Worm (Caenorhabditis elegans) whole organism, young adult: ENCODE data around the gene nhr-104.

ENCODE experiments used
- B0019.2 ChIP-seq: fragments of 200-800 bp; sonication (Bioruptor generic); conservative IDR thresholded peaks from 2 replicates; pipeline ENCODE4 v1.3.6; 2022; ENCODE audit warnings: missing genetic modification reagents, missing genetic modification characterization, missing compliant biosample characterization
- B0336.3 ChIP-seq: fragments of 200-800 bp; sonication (Bioruptor generic); IDR thresholded peaks from 2 replicates; pipeline ENCODE4 v1.3.6; 2022; ENCODE audit warnings: missing genetic modification characterization, missing compliant biosample characterization
- C17E4.6 ChIP-seq: fragments of 200-800 bp; sonication (Bioruptor generic); IDR thresholded peaks from 2 replicates; pipeline ENCODE4 v1.3.6; 2022; ENCODE audit warnings: missing genetic modification reagents, missing genetic modification characterization, missing compliant biosample characterization
- F22D6.2 ChIP-seq: sonication (generic microtip); optimal IDR thresholded peaks from 2 replicates; lab custom pipeline; 2016; ENCODE audit warnings: mild to moderate bottlenecking, missing genetic modification characterization, missing compliant biosample characterization
- F33H1.4 ChIP-seq: fragments of 200-800 bp; sonication (Bioruptor generic); IDR thresholded peaks from 2 replicates; pipeline ENCODE4 v1.3.6; 2022; ENCODE audit warnings: missing genetic modification reagents, missing genetic modification characterization, missing compliant biosample characterization
- F49E8.2 ChIP-seq: sonication (generic microtip); optimal IDR thresholded peaks from 3 replicates; lab custom pipeline; 2017; ENCODE audit warnings: missing genetic modification characterization, mild to moderate bottlenecking, missing compliant biosample characterization, antibody characterized with exemption, moderate library complexity; ENCODE audit not compliant: insufficient read depth
- F57A8.1 ChIP-seq: fragments of 200-800 bp; sonication (Bioruptor generic); optimal IDR thresholded peaks from 2 replicates; lab custom pipeline; 2018; ENCODE audit warnings: mild to moderate bottlenecking, missing genetic modification characterization, moderate library complexity, missing compliant biosample characterization
- F57C9.4 ChIP-seq: sonication (generic microtip); optimal IDR thresholded peaks from 2 replicates; lab custom pipeline; 2017; ENCODE audit warnings: mild to moderate bottlenecking, missing genetic modification characterization, missing compliant biosample characterization
- K11D2.4 ChIP-seq: fragments of 200-800 bp; sonication (Bioruptor generic); IDR thresholded peaks from 2 replicates; pipeline ENCODE4 v1.3.6; 2022; ENCODE audit warnings: missing genetic modification reagents, missing genetic modification characterization, missing compliant biosample characterization
- K12H6.12 ChIP-seq: fragments of 200-800 bp; sonication (Bioruptor generic); optimal IDR thresholded peaks from 2 replicates; lab custom pipeline; 2018; ENCODE audit warnings: mild to moderate bottlenecking, missing genetic modification characterization, missing compliant biosample characterization
- T07F8.4 ChIP-seq: sonication (generic microtip); optimal IDR thresholded peaks from 2 replicates; lab custom pipeline; 2016; ENCODE audit warnings: mild to moderate bottlenecking, missing genetic modification characterization, moderate library complexity, missing compliant biosample characterization
- Y53G8AR.9 ChIP-seq: fragments of 200-800 bp; sonication (Bioruptor generic); conservative IDR thresholded peaks from 2 replicates; pipeline ENCODE4 v1.3.6; 2022; ENCODE audit warnings: missing genetic modification reagents, missing genetic modification characterization, missing compliant biosample characterization
- Y56A3A.18 ChIP-seq: fragments of 200-800 bp; sonication (Bioruptor generic); IDR thresholded peaks from 2 replicates; pipeline ENCODE4 v1.3.6; 2022; ENCODE audit warnings: missing genetic modification reagents, missing genetic modification characterization, missing compliant biosample characterization
- Y95B8A.8 ChIP-seq: fragments of 200-800 bp; sonication (Bioruptor generic); IDR thresholded peaks from 2 replicates; pipeline ENCODE4 v1.3.6; 2022; ENCODE audit warnings: missing genetic modification reagents, missing genetic modification characterization, missing compliant biosample characterization
- attf-3 ChIP-seq: fragments of 200-800 bp; sonication (Bioruptor generic); conservative IDR thresholded peaks from 2 replicates; pipeline ENCODE4 v1.3.6; 2022; ENCODE audit warnings: missing genetic modification reagents, missing genetic modification characterization, missing compliant biosample characterization
- bed-1 ChIP-seq: fragments of 200-800 bp; sonication (Bioruptor generic); IDR thresholded peaks from 2 replicates; pipeline ENCODE4 v1.3.6; 2022; ENCODE audit warnings: missing genetic modification reagents, missing genetic modification characterization, missing compliant biosample characterization
- cebp-1 ChIP-seq, 2 experiments: fragments of 200-800 bp in 1 of 2; sonication (Bioruptor generic) in 1 of 2; sonication (generic microtip) in 1 of 2; IDR thresholded peaks in 1 of 2; optimal IDR thresholded peaks in 1 of 2; 2 replicates each; pipeline versions ENCODE4 v1.3.6 to Lab custom; 2017 to 2022; ENCODE audit warnings: missing compliant biosample characterization in 2 of 2, missing genetic modification characterization in 2 of 2, mild to moderate bottlenecking in 1 of 2, missing genetic modification reagents in 1 of 2, moderate library complexity in 1 of 2
- cebp-2 ChIP-seq: fragments of 200-800 bp; sonication (Bioruptor generic); IDR thresholded peaks from 2 replicates; pipeline ENCODE4 v1.3.6; 2022; ENCODE audit warnings: missing genetic modification characterization, missing compliant biosample characterization
- ceh-100 ChIP-seq: fragments of 200-800 bp; sonication (Bioruptor generic); IDR thresholded peaks from 2 replicates; pipeline ENCODE4 v1.3.6; 2022; ENCODE audit warnings: missing genetic modification reagents, missing genetic modification characterization, missing compliant biosample characterization
- ceh-91 ChIP-seq: fragments of 200-800 bp; sonication (Bioruptor generic); IDR thresholded peaks from 2 replicates; pipeline ENCODE4 v1.3.6; 2022; ENCODE audit warnings: missing genetic modification reagents, missing genetic modification characterization, missing compliant biosample characterization
- die-1 ChIP-seq: sonication (generic microtip); optimal IDR thresholded peaks from 2 replicates; lab custom pipeline; 2016; ENCODE audit warnings: missing genotype, mild to moderate bottlenecking, missing genetic modification characterization, missing compliant biosample characterization
- dox-1 ChIP-seq: fragments of 200-800 bp; sonication (Bioruptor generic); IDR thresholded peaks from 2 replicates; pipeline ENCODE4 v1.3.6; 2022; ENCODE audit warnings: missing genetic modification reagents, missing genetic modification characterization, missing compliant biosample characterization
- efl-1 ChIP-seq: fragments of 150-350 bp; optimal IDR thresholded peaks from 2 replicates; lab custom pipeline; 2014; ENCODE audit warnings: missing biosample characterization, missing genetic modification reagents, missing genetic modification characterization
- ekl-4 ChIP-seq: fragments of 200-800 bp; sonication (Bioruptor generic); IDR thresholded peaks from 2 replicates; pipeline ENCODE4 v1.3.6; 2022; ENCODE audit warnings: missing genetic modification reagents, missing genetic modification characterization, missing compliant biosample characterization
- ets-4 ChIP-seq: fragments of 200-800 bp; sonication (Bioruptor generic); optimal IDR thresholded peaks from 2 replicates; lab custom pipeline; 2018; ENCODE audit warnings: mild to moderate bottlenecking, missing genetic modification characterization, missing compliant biosample characterization
- fkh-3 ChIP-seq: sonication (generic microtip); optimal IDR thresholded peaks from 2 replicates; lab custom pipeline; 2016; ENCODE audit warnings: mild to moderate bottlenecking, missing genetic modification characterization, missing compliant biosample characterization
- hmg-1.2 ChIP-seq: fragments of 200-800 bp; sonication (Bioruptor generic); IDR thresholded peaks from 2 replicates; pipeline ENCODE4 v1.3.6; 2022; ENCODE audit warnings: missing genetic modification reagents, missing genetic modification characterization, missing compliant biosample characterization
- hmg-20 ChIP-seq: fragments of 200-800 bp; sonication (Bioruptor generic); IDR thresholded peaks from 2 replicates; pipeline ENCODE4 v1.3.6; 2022; ENCODE audit warnings: missing genetic modification reagents, missing genetic modification characterization, missing compliant biosample characterization
- let-607 ChIP-seq, 2 experiments: fragments of 200-800 bp in 1 of 2; sonication (Bioruptor generic) in 1 of 2; sonication (generic microtip) in 1 of 2; optimal IDR thresholded peaks; 2 replicates each; lab custom pipeline; 2016 to 2018; ENCODE audit warnings: mild to moderate bottlenecking in 2 of 2, missing compliant biosample characterization in 2 of 2, missing genetic modification characterization in 2 of 2, moderate library complexity in 2 of 2, missing genotype in 1 of 2
- lin-35 ChIP-seq, 3 experiments: fragments of 150-350 bp in 2 of 3; sonication (generic microtip) in 1 of 3; optimal IDR thresholded peaks; 2 replicates each; lab custom pipeline; 2014 to 2018; ENCODE audit warnings: missing biosample characterization in 3 of 3, missing genetic modification characterization in 3 of 3, missing genetic modification reagents in 3 of 3
- lin-40 ChIP-seq: sonication (generic microtip); optimal IDR thresholded peaks from 2 replicates; lab custom pipeline; 2016; ENCODE audit warnings: missing genetic modification characterization, mild to moderate bottlenecking, missing compliant biosample characterization, missing genotype, missing genetic modification reagents
- lin-54 ChIP-seq: fragments of 200-800 bp; sonication (Bioruptor generic); optimal IDR thresholded peaks from 2 replicates; lab custom pipeline; 2018; ENCODE audit warnings: mild to moderate bottlenecking, missing genetic modification characterization, missing compliant biosample characterization
- madf-10 ChIP-seq: sonication (generic microtip); optimal IDR thresholded peaks from 2 replicates; lab custom pipeline; 2016; ENCODE audit warnings: mild to moderate bottlenecking, missing genetic modification characterization, missing compliant biosample characterization
- mcd-1 ChIP-seq: fragments of 200-800 bp; sonication (Bioruptor generic); IDR thresholded peaks from 2 replicates; pipeline ENCODE4 v1.3.6; 2022; ENCODE audit warnings: missing genetic modification reagents, missing genetic modification characterization, missing compliant biosample characterization
- nfya-1 ChIP-seq: sonication (generic microtip); optimal IDR thresholded peaks from 2 replicates; lab custom pipeline; 2017; ENCODE audit warnings: antibody characterized with exemption, missing compliant biosample characterization, missing genetic modification characterization, borderline replicate concordance; ENCODE audit not compliant: insufficient read depth
- nhr-120 ChIP-seq: fragments of 200-800 bp; sonication (Bioruptor generic); IDR thresholded peaks from 2 replicates; pipeline ENCODE4 v1.3.6; 2022; ENCODE audit warnings: missing genetic modification characterization, missing compliant biosample characterization
- rpc-1 ChIP-seq, 2 experiments: fragments of 150-350 bp in 1 of 2; sonication (generic microtip) in 1 of 2; optimal IDR thresholded peaks; 2 replicates each; lab custom pipeline; 2014 to 2018; ENCODE audit warnings: missing biosample characterization in 1 of 2, missing genetic modification characterization in 1 of 2, missing genetic modification reagents in 1 of 2, missing genotype in 1 of 2
- snpc-3.4 ChIP-seq: sonication (generic microtip); optimal IDR thresholded peaks from 2 replicates; lab custom pipeline; 2017; ENCODE audit warnings: missing genetic modification characterization, mild to moderate bottlenecking, missing compliant biosample characterization, antibody characterized with exemption, moderate library complexity, missing genotype, missing genetic modification reagents
- snpc-4 ChIP-seq, 5 experiments: fragments of 150-350 bp in 1 of 5; sonication (generic microtip) in 4 of 5; optimal IDR thresholded peaks; 2 replicates each; lab custom pipeline; 2014 to 2018; ENCODE audit warnings: missing genetic modification characterization in 5 of 5, missing biosample characterization in 3 of 5, antibody characterized with exemption in 2 of 5, mild to moderate bottlenecking in 2 of 5, missing compliant biosample characterization in 2 of 5, missing genotype in 2 of 5, moderate library complexity in 2 of 5, missing genetic modification reagents in 1 of 5
- somi-1 ChIP-seq: fragments of 200-800 bp; sonication (Bioruptor generic); optimal IDR thresholded peaks from 2 replicates; lab custom pipeline; 2018; ENCODE audit warnings: mild to moderate bottlenecking, missing genetic modification characterization, missing compliant biosample characterization
- tbp1 ChIP-seq: fragments of 200-800 bp; sonication (Bioruptor generic); optimal IDR thresholded peaks from 2 replicates; lab custom pipeline; 2018; ENCODE audit warnings: mild to moderate bottlenecking, missing genetic modification characterization, missing compliant biosample characterization
- unc-62 ChIP-seq: fragments of 150-350 bp; optimal IDR thresholded peaks from 2 replicates; lab custom pipeline; 2014; ENCODE audit warnings: missing biosample characterization, missing genetic modification reagents, missing genetic modification characterization
- xnd-1 ChIP-seq: sonication (generic microtip); optimal IDR thresholded peaks from 2 replicates; lab custom pipeline; 2016; ENCODE audit warnings: missing genotype, missing genetic modification reagents, missing genetic modification characterization, missing compliant biosample characterization
- zim-3 ChIP-seq: sonication (generic microtip); optimal IDR thresholded peaks from 2 replicates; lab custom pipeline; 2017; ENCODE audit warnings: mild to moderate bottlenecking, missing genetic modification characterization, moderate library complexity, missing compliant biosample characterization
- ztf-6 ChIP-seq: fragments of 200-800 bp; sonication (Bioruptor generic); IDR thresholded peaks from 2 replicates; pipeline ENCODE4 v1.3.6; 2022; ENCODE audit warnings: missing genetic modification reagents, missing genetic modification characterization, missing compliant biosample characterization

Gene nhr-104

ce11 chrIV:4747553-4747952, 40.9 kb downstream of the nhr-104 start, which contains the start of gene tctn-1 (continued):
- TF ChIP-seq Y56A3A.18 (GFP tag; lab: Robert Waterston, UW) (0 out of 2 replicates have a peak, but pooled peaks have one; percentile 38), ets-4 (GFP tag; lab: Kevin White, UChicago) (no peak), B0019.2 (no peak), K12H6.12 (tag; lab: Kevin White, UChicago) (no peak), fkh-3 (tag; lab: Kevin White, UChicago) (no peak), Y53G8AR.9 (GFP tag; lab: Robert Waterston, UW) (no peak), dox-1 (0 out of 2 replicates have a peak, but pooled peaks have one; percentile 14), F57C9.4 (tag; lab: Kevin White, UChicago) (no peak), tbp1 (no peak), snpc-4 (GFP tag; optimal IDR thresholded peaks at IDR 0.05; lab: Kevin White, UChicago) (no peak), snpc-4 (tag; optimal IDR thresholded peaks at IDR 0.05; lab: Kevin White, UChicago) (no peak), Y95B8A.8 (GFP tag; lab: Robert Waterston, UW) (0 out of 2 replicates have a peak, but pooled peaks have one; percentile 52), lin-54 (no peak), F22D6.2 (tag; lab: Kevin White, UChicago) (no peak), T07F8.4 (tag; lab: Kevin White, UChicago) (no peak), cebp-2 (GFP tag; lab: Robert Waterston, UW) (no peak), rpc-1 (optimal IDR thresholded peaks at IDR 0.05; lab: Kevin White, UChicago) (no peak), rpc-1 (tag; optimal IDR thresholded peaks at IDR 0.05; lab: Kevin White, UChicago) (no peak), zim-3 (tag; lab: Kevin White, UChicago) (no peak), somi-1 (GFP tag; lab: Kevin White, UChicago) (no peak), F49E8.2 (tag; lab: Kevin White, UChicago) (peak; percentile 28), bed-1 (GFP tag; lab: Robert Waterston, UW) (no peak)

- TF ChIP-seq attf-3 (GFP tag; lab: Robert Waterston, UW) (no peak), F33H1.4 (peak; percentile 62), snpc-3.4 (tag; lab: Kevin White, UChicago) (peak; percentile 19), xnd-1 (tag; lab: Kevin White, UChicago) (peak; percentile 51), cebp-1 (GFP tag; IDR thresholded peaks at IDR 0.05; lab: Robert Waterston, UW) (no peak), cebp-1 (tag; optimal IDR thresholded peaks at IDR 0.05; lab: Kevin White, UChicago) (peak; percentile 62), die-1 (tag; lab: Kevin White, UChicago) (no peak), mcd-1 (peak; percentile 88), nhr-120 (GFP tag; lab: Robert Waterston, UW) (no peak), ekl-4 (GFP tag; lab: Robert Waterston, UW) (0 out of 2 replicates have a peak, but pooled peaks have one; percentile 58), ceh-100 (peak; percentile 39; the same call in 1 of the 2 replicates), ztf-6 (GFP tag; lab: Robert Waterston, UW) (no peak), hmg-1.2 (GFP tag; lab: Robert Waterston, UW) (peak; percentile 41), F57A8.1 (GFP tag; lab: Kevin White, UChicago) (no peak), efl-1 (GFP tag; lab: Kevin White, UChicago) (no peak), Y56A3A.18 (GFP tag; lab: Robert Waterston, UW) (peak; percentile 29; the same call in 1 of the 2 replicates), K11D2.4 (no peak), C17E4.6 (GFP tag; lab: Robert Waterston, UW) (no peak), lin-40 (tag; lab: Kevin White, UChicago) (peak; percentile 67), let-607 (tag; optimal IDR thresholded peaks at IDR 0.05; lab: Kevin White, UChicago) (peak in 1 of 2 experiments; percentile 14), lin-35 (GFP tag; optimal IDR thresholded peaks at IDR 0.05; lab: Kevin White, UChicago) (peak in 1 of 3 experiments; percentile 66), nfya-1 (tag; lab: Kevin White, UChicago) (no peak), unc-62 (GFP tag; lab: Kevin White, UChicago) (no peak), dox-1 (peak; percentile 68), B0336.3 (GFP tag; lab: Robert Waterston, UW) (0 out of 2 replicates have a peak, but pooled peaks have one; percentile 50), ceh-91 (no peak), madf-10 (tag; lab: Kevin White, UChicago) (no peak), hmg-20 (GFP tag; lab: Robert Waterston, UW) (peak; percentile 34; the same call in 1 of the 2 replicates), lin-54 (peak; percentile 67)
These were observed 43.1 kb downstream of the nhr-104 start, which contains the start of gene timm-17B.1 for ce11 chrIV:4745422-4745821. timm-17B.1 (minus strand) TSS chrIV:4745492.
